Fruit fly (Drosophila melanogaster) Kc167 (cell line): Measurements from ENCODE around the gene CG5946.

Source experiments
- Myc ChIP-seq: fragments of >200 bp; optimal IDR thresholded peaks from 2 replicates; lab custom pipeline; 2017; ENCODE audit warnings: missing external identifiers
- Sin3A ChIP-seq: fragments of >200 bp; optimal IDR thresholded peaks from 2 replicates; lab custom pipeline; 2018; ENCODE audit warnings: missing external identifiers
- h ChIP-seq: fragments of >200 bp; optimal IDR thresholded peaks from 3 replicates; lab custom pipeline; 2018; ENCODE audit warnings: missing external identifiers
- ttk ChIP-seq: sonication (Bioruptor generic); optimal IDR thresholded peaks from 2 replicates; lab custom pipeline; 2017; ENCODE audit warnings: missing external identifiers

- no peak for TF ChIP-seq h
- no peak for TF ChIP-seq Sin3A
- no peak for TF ChIP-seq ttk (lab: Kevin White, UChicago)
- no peak for TF ChIP-seq Myc (lab: Kevin White, UChicago)
Observed at dm6 chr3L:11801622-11802021, 20.5 kb downstream of the CG5946 start.
